Fruit fly (Drosophila melanogaster) whole organism, wandering third instar larva: Measurements from ENCODE around the gene CG7512.

Source experiments
- Abd-B ChIP-seq: fragments of >200 bp; optimal IDR thresholded peaks from 2 replicates; lab custom pipeline; 2017; ENCODE audit warnings: missing biosample characterization, missing genetic modification characterization
- CG32264 ChIP-seq: fragments of 200-800 bp; sonication (Bioruptor generic); optimal IDR thresholded peaks from 2 replicates; lab custom pipeline; 2016; ENCODE audit warnings: missing biosample characterization, missing genetic modification characterization
- CG9705 ChIP-seq: fragments of 200-800 bp; sonication (Bioruptor generic); optimal IDR thresholded peaks from 2 replicates; lab custom pipeline; 2018; ENCODE audit warnings: missing biosample characterization, mild to moderate bottlenecking, missing genetic modification characterization
- CrebA ChIP-seq: fragments of 200-800 bp; sonication (Bioruptor generic); optimal IDR thresholded peaks from 2 replicates; lab custom pipeline; 2016; ENCODE audit warnings: missing biosample characterization, mild to moderate bottlenecking, missing genetic modification characterization, borderline replicate concordance
- Dfd ChIP-seq: fragments of >200 bp; optimal IDR thresholded peaks from 2 replicates; lab custom pipeline; 2017; ENCODE audit warnings: missing biosample characterization, missing genetic modification characterization
- Dif ChIP-seq: fragments of 200-275, 200-300 bp; sonication (Bioruptor generic); optimal IDR thresholded peaks from 2 replicates; lab custom pipeline; 2018; ENCODE audit warnings: missing biosample characterization, missing genetic modification characterization; ENCODE audit not compliant: partially characterized antibody
- GATAd ChIP-seq: sonication (Bioruptor generic); optimal IDR thresholded peaks from 2 replicates; lab custom pipeline; 2016; ENCODE audit warnings: missing biosample characterization, missing genetic modification characterization
- HLH106 ChIP-seq: fragments of 200-800 bp; optimal IDR thresholded peaks from 3 replicates; lab custom pipeline; 2019; ENCODE audit warnings: missing biosample characterization, mild to moderate bottlenecking, missing genetic modification characterization, moderate library complexity
- Hnf4 ChIP-seq: fragments of 200-800 bp; sonication (Bioruptor generic); optimal IDR thresholded peaks from 2 replicates; lab custom pipeline; 2016; ENCODE audit warnings: missing biosample characterization, mild to moderate bottlenecking, missing genetic modification characterization
- Hr78 ChIP-seq: fragments of >200 bp; optimal IDR thresholded peaks from 2 replicates; lab custom pipeline; 2017; ENCODE audit warnings: missing biosample characterization, missing genetic modification characterization
- Hr83 ChIP-seq: fragments of 200-300 bp; sonication (Bioruptor generic); optimal IDR thresholded peaks from 2 replicates; lab custom pipeline; 2016; ENCODE audit warnings: missing biosample characterization, mild to moderate bottlenecking, missing genetic modification characterization, moderate library complexity; ENCODE audit not compliant: poor library complexity, severe bottlenecking
- Jra ChIP-seq: sonication (Bioruptor generic); optimal IDR thresholded peaks from 2 replicates; lab custom pipeline; 2016; ENCODE audit warnings: missing biosample characterization, missing genetic modification characterization
- Mio ChIP-seq: sonication (Bioruptor generic); optimal IDR thresholded peaks from 2 replicates; lab custom pipeline; 2016; ENCODE audit warnings: missing biosample characterization, missing genetic modification characterization
- Myc ChIP-seq: fragments of >200 bp; optimal IDR thresholded peaks from 2 replicates; lab custom pipeline; 2017
- N ChIP-seq: fragments of >200 bp; optimal IDR thresholded peaks from 2 replicates; lab custom pipeline; 2018; ENCODE audit warnings: missing biosample characterization, missing external identifiers, missing genetic modification characterization
- OdsH ChIP-seq: fragments of 200-800 bp; sonication (Bioruptor generic); optimal IDR thresholded peaks from 2 replicates; lab custom pipeline; 2016; ENCODE audit warnings: missing biosample characterization, mild to moderate bottlenecking, missing genetic modification characterization
- Rel ChIP-seq, 2 experiments: fragments of 200-800 bp; sonication (Bioruptor generic) in 1 of 2; optimal IDR thresholded peaks; 2 replicates in 1 of 2; 3 replicates in 1 of 2; lab custom pipeline; 2016 to 2019; ENCODE audit warnings: mild to moderate bottlenecking in 2 of 2, missing biosample characterization in 2 of 2, missing genetic modification characterization in 2 of 2, moderate library complexity in 1 of 2
- Sp1 ChIP-seq: fragments of 200-800 bp; sonication (Bioruptor generic); optimal IDR thresholded peaks from 3 replicates; lab custom pipeline; 2019; ENCODE audit warnings: missing biosample characterization, mild to moderate bottlenecking, missing genetic modification characterization, moderate library complexity
- Vsx2 ChIP-seq: fragments of 200-300, 225-300 bp; sonication (Bioruptor generic); optimal IDR thresholded peaks from 2 replicates; lab custom pipeline; 2018; ENCODE audit warnings: missing biosample characterization, missing genetic modification characterization; ENCODE audit not compliant: partially characterized antibody
- br ChIP-seq: fragments of 200-800 bp; sonication (Bioruptor generic); optimal IDR thresholded peaks from 2 replicates; lab custom pipeline; 2016; ENCODE audit warnings: missing biosample characterization, missing genetic modification characterization
- brk ChIP-seq: fragments of 200-800 bp; sonication (Bioruptor generic); optimal IDR thresholded peaks from 2 replicates; lab custom pipeline; 2016; ENCODE audit warnings: missing biosample characterization, mild to moderate bottlenecking, missing genetic modification characterization
- dl ChIP-seq, 2 experiments: fragments of 175-275, 200-275 bp in 1 of 2; fragments of 200-275 bp in 1 of 2; sonication (Bioruptor generic); optimal IDR thresholded peaks; lab custom pipeline; 2018; ENCODE audit warnings: mild to moderate bottlenecking in 2 of 2, missing biosample characterization in 2 of 2, missing genetic modification characterization in 2 of 2, moderate library complexity in 2 of 2; ENCODE audit not compliant: partially characterized antibody in 2 of 2, insufficient read depth in 1 of 2
- dmrt93B ChIP-seq: fragments of 200-800 bp; sonication (Bioruptor generic); optimal IDR thresholded peaks from 2 replicates; lab custom pipeline; 2018; ENCODE audit warnings: missing biosample characterization, mild to moderate bottlenecking, missing genetic modification characterization
- dsf ChIP-seq: sonication (Bioruptor generic); optimal IDR thresholded peaks from 2 replicates; lab custom pipeline; 2016; ENCODE audit warnings: missing biosample characterization, missing genetic modification characterization, borderline replicate concordance
- ey ChIP-seq: fragments of 200-800 bp; sonication (Bioruptor generic); optimal IDR thresholded peaks from 2 replicates; lab custom pipeline; 2016; ENCODE audit warnings: missing biosample characterization, missing genetic modification characterization
- foxo ChIP-seq, 2 experiments: fragments of 200-800 bp; sonication (Bioruptor generic); optimal IDR thresholded peaks; 2 replicates in 1 of 2; 3 replicates in 1 of 2; lab custom pipeline; 2016 to 2017; ENCODE audit warnings: missing biosample characterization in 2 of 2, missing genetic modification characterization in 2 of 2
- fru ChIP-seq: fragments of 200-800 bp; sonication (Bioruptor generic); optimal IDR thresholded peaks from 3 replicates; lab custom pipeline; 2016; ENCODE audit warnings: missing biosample characterization, mild to moderate bottlenecking, missing genetic modification characterization
- h ChIP-seq: fragments of 200-800 bp; sonication (Bioruptor generic); optimal IDR thresholded peaks from 3 replicates; lab custom pipeline; 2016; ENCODE audit warnings: missing biosample characterization, mild to moderate bottlenecking, missing genetic modification characterization
- jim ChIP-seq: fragments of 175-275, 200-325 bp; sonication (Bioruptor generic); optimal IDR thresholded peaks from 2 replicates; lab custom pipeline; 2016; ENCODE audit warnings: missing biosample characterization, mild to moderate bottlenecking, missing genetic modification characterization
- lola ChIP-seq: fragments of >200 bp; optimal IDR thresholded peaks from 2 replicates; lab custom pipeline; 2017; ENCODE audit warnings: missing biosample characterization, missing genetic modification characterization
- pan ChIP-seq: fragments of >200 bp; optimal IDR thresholded peaks from 2 replicates; lab custom pipeline; 2017
- psq ChIP-seq: fragments of 200-800 bp; sonication (Bioruptor generic); optimal IDR thresholded peaks from 3 replicates; lab custom pipeline; 2017; ENCODE audit warnings: missing biosample characterization, mild to moderate bottlenecking, missing genetic modification characterization, moderate library complexity
- rgr ChIP-seq: fragments of 200-800 bp; sonication (Bioruptor generic); optimal IDR thresholded peaks from 3 replicates; lab custom pipeline; 2016; ENCODE audit warnings: missing biosample characterization, mild to moderate bottlenecking, missing genetic modification characterization
- sage ChIP-seq: fragments of 200-800 bp; sonication (Bioruptor generic); optimal IDR thresholded peaks from 2 replicates; lab custom pipeline; 2016; ENCODE audit warnings: missing biosample characterization, mild to moderate bottlenecking, missing genetic modification characterization
- sv ChIP-seq: fragments of 200-800 bp; sonication (Bioruptor generic); optimal IDR thresholded peaks from 3 replicates; lab custom pipeline; 2016; ENCODE audit warnings: missing biosample characterization, missing genetic modification characterization
- tai ChIP-seq: sonication (Bioruptor generic); optimal IDR thresholded peaks from 2 replicates; lab custom pipeline; 2016; ENCODE audit warnings: missing biosample characterization, missing genetic modification characterization
- usp ChIP-seq: fragments of >200 bp; optimal IDR thresholded peaks from 2 replicates; lab custom pipeline; 2017; ENCODE audit warnings: missing biosample characterization, missing genetic modification characterization
- woc ChIP-seq: sonication (Bioruptor generic); optimal IDR thresholded peaks from 2 replicates; lab custom pipeline; 2016; ENCODE audit warnings: missing biosample characterization, mild to moderate bottlenecking, missing genetic modification characterization

CG7512 gene

DNA sequence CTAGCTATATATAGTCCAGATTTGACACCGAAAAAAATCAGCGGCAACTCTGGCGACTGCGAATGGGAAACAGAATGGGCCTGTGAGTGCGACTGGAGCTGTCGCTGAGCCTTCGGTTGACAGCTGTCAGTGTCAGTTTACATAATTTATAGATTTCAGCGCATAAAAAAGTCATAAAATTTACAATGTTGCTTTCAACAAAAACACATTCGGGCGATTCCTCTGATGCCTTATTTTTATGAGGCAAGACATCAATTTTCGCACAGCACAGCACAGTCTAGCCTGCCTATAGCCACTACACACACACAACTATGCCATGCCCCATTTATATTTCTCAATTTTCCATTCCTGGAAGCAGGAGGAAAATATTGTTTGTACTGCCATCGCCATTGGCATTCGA is 41.1 kb upstream of the CG7512 start:
- TF ChIP-seq lola (GFP tag; lab: Kevin White, UChicago) (no peak), dl (GFP tag; optimal IDR thresholded peaks at IDR 0.05; lab: Kevin White, UChicago; ENCODE audit: insufficient read depth in 1 of 2, partially characterized antibody in 2 of 2) (no peak), Abd-B (GFP tag; lab: Kevin White, UChicago) (no peak), Dfd (GFP tag; lab: Kevin White, UChicago) (no peak), CrebA (GFP tag; lab: Kevin White, UChicago) (no peak), sage (GFP tag; lab: Kevin White, UChicago) (no peak), fru (GFP tag; lab: Kevin White, UChicago) (no peak), Dif (GFP tag; lab: Kevin White, UChicago) (no peak), brk (no peak), dmrt93B (GFP tag; lab: Kevin White, UChicago) (no peak), woc (GFP tag; lab: Kevin White, UChicago) (no peak), Vsx2 (GFP tag; lab: Kevin White, UChicago) (no peak), foxo (GFP tag; optimal IDR thresholded peaks at IDR 0.05; lab: Kevin White, UChicago) (no peak), HLH106 (tag; lab: Kevin White, UChicago) (no peak), Myc (no peak)

- TF ChIP-seq Vsx2 (GFP tag; lab: Kevin White, UChicago): no peak
These were observed 40.5 kb upstream of the CG7512 start, which contains the start of gene Vha16-3 for dm6 chr3L:11472991-11473390. Gene Vha16-3 (plus strand): TSS chr3L:11473291.

dm6 chr3L:11474658-11475057 is 38.8 kb upstream of the CG7512 start, which contains the start of gene Vha16-2:
Gene Vha16-2 (plus strand): TSS chr3L:11474958.
- no peak for TF ChIP-seq usp (GFP tag; lab: Kevin White, UChicago)

- no peak for TF ChIP-seq dl (GFP tag; optimal IDR thresholded peaks at IDR 0.05; lab: Kevin White, UChicago; ENCODE audit: insufficient read depth in 1 of 2, partially characterized antibody in 2 of 2)
- TF ChIP-seq Dif (GFP tag; lab: Kevin White, UChicago): no peak
These were observed 33.2 kb upstream of the CG7512 start for dm6 chr3L:11480304-11480703.

DNA sequence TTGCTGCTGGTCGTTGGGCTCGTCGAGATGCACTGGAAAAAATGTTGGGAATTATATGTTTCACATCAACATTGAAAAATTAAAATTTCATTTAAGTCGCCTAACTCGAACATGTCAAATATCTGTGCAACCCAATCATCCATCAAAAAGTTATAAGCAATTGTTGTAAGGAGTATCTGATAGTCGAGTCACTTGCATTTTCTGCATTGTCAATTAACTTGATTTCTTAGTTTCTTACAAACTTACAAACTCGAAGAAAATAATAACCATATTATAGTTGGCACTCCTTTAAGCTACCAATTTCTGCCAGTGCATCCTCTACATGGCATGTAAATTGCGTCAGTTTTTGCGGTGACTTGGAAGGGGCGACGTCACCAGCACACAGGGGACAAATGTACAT is 30.4 kb upstream of the CG7512 start:
- TF ChIP-seq woc (GFP tag; lab: Kevin White, UChicago): peak; percentile 23
- no peak for TF ChIP-seq Myc
- no peak for TF ChIP-seq Jra (GFP tag; lab: Kevin White, UChicago)
- no peak for TF ChIP-seq rgr (GFP tag; lab: Kevin White, UChicago)
- TF ChIP-seq dmrt93B (GFP tag; lab: Kevin White, UChicago): peak; percentile 11
- peak; percentile 8 for TF ChIP-seq psq
- TF ChIP-seq HLH106 (tag; lab: Kevin White, UChicago): peak; percentile 54
- no peak for TF ChIP-seq tai (GFP tag; lab: Kevin White, UChicago)
- TF ChIP-seq Hr83 (GFP tag; lab: Kevin White, UChicago): no peak
- no peak for TF ChIP-seq dsf
- no peak for TF ChIP-seq usp (GFP tag; lab: Kevin White, UChicago)
- peak; percentile 47 for TF ChIP-seq Sp1 (GFP tag; lab: Kevin White, UChicago)
- TF ChIP-seq Hnf4 (GFP tag; lab: Kevin White, UChicago): no peak
- TF ChIP-seq brk: no peak
- TF ChIP-seq CrebA (GFP tag; lab: Kevin White, UChicago): no peak
- TF ChIP-seq sv (GFP tag; lab: Kevin White, UChicago): no peak
- TF ChIP-seq Dfd (GFP tag; lab: Kevin White, UChicago): no peak
- TF ChIP-seq Dif (GFP tag; lab: Kevin White, UChicago): no peak
- TF ChIP-seq br (GFP tag; lab: Kevin White, UChicago): peak; percentile 12
- peak; percentile 45 for TF ChIP-seq h (GFP tag; lab: Kevin White, UChicago)
- peak; percentile 44 for TF ChIP-seq ey
- no peak for TF ChIP-seq Abd-B (GFP tag; lab: Kevin White, UChicago)
- TF ChIP-seq sage (GFP tag; lab: Kevin White, UChicago): no peak
- TF ChIP-seq pan (lab: Kevin White, UChicago): no peak
- TF ChIP-seq CG9705 (GFP tag; lab: Kevin White, UChicago): no peak
- no peak for TF ChIP-seq dl (GFP tag; optimal IDR thresholded peaks at IDR 0.05; lab: Kevin White, UChicago; ENCODE audit: insufficient read depth in 1 of 2, partially characterized antibody in 2 of 2)
- TF ChIP-seq Vsx2 (GFP tag; lab: Kevin White, UChicago): no peak
- no peak for TF ChIP-seq Mio
- TF ChIP-seq foxo (GFP tag; optimal IDR thresholded peaks at IDR 0.05; lab: Kevin White, UChicago): peak in 1 of 2 experiments; percentile 54
- TF ChIP-seq N (GFP tag; lab: Kevin White, UChicago): no peak
- TF ChIP-seq OdsH (GFP tag; lab: Kevin White, UChicago): peak; percentile 34
- no peak for TF ChIP-seq GATAd (GFP tag; lab: Kevin White, UChicago)
- no peak for TF ChIP-seq lola (GFP tag; lab: Kevin White, UChicago)
- TF ChIP-seq Rel (GFP tag; optimal IDR thresholded peaks at IDR 0.05; lab: Kevin White, UChicago): no peak
- TF ChIP-seq Rel (tag; optimal IDR thresholded peaks at IDR 0.05; lab: Kevin White, UChicago): no peak
- TF ChIP-seq CG32264 (GFP tag; lab: Kevin White, UChicago): no peak
- TF ChIP-seq jim: no peak
- peak; percentile 52 for TF ChIP-seq fru (GFP tag; lab: Kevin White, UChicago)
- TF ChIP-seq Hr78 (GFP tag; lab: Kevin White, UChicago): no peak
- TF ChIP-seq, all 38 proteins: peak for 11
